Worm (Caenorhabditis elegans) whole organism, L4 larva: Measurements from ENCODE around the gene sahd-1.
A peak's percentile ranks its signal among the peaks of the same experiment; 100 is the strongest.

Experiments used
- R02D3.7 ChIP-seq: fragments of 150-350 bp; sonication (generic microtip); optimal IDR thresholded peaks from 3 replicates; lab custom pipeline; 2014; ENCODE audit warnings: missing biosample characterization, missing genetic modification characterization
- aha-1 ChIP-seq: fragments of 150-350 bp; peaks from one replicate; lab custom pipeline; 2014; ENCODE audit warnings: missing biosample characterization, missing genetic modification characterization
- aly-2 ChIP-seq: sonication (generic microtip); optimal IDR thresholded peaks from 2 replicates; lab custom pipeline; 2018; ENCODE audit warnings: missing biosample characterization, missing genetic modification characterization
- arid-1 ChIP-seq: fragments of 200-800 bp; sonication (Bioruptor generic); conservative IDR thresholded peaks from 2 replicates; pipeline ENCODE4 v1.3.6; 2022; ENCODE audit warnings: missing genetic modification reagents, missing genetic modification characterization, missing compliant biosample characterization
- attf-4 ChIP-seq: sonication (generic microtip); optimal IDR thresholded peaks from 3 replicates; lab custom pipeline; 2017; ENCODE audit warnings: missing biosample characterization, missing genetic modification characterization
- ceh-32 ChIP-seq: sonication (generic microtip); optimal IDR thresholded peaks from 2 replicates; lab custom pipeline; 2016; ENCODE audit warnings: mild to moderate bottlenecking, missing genetic modification characterization, missing compliant biosample characterization; ENCODE audit not compliant: poor library complexity
- ceh-82 ChIP-seq: sonication (generic microtip); optimal IDR thresholded peaks from 2 replicates; lab custom pipeline; 2017; ENCODE audit warnings: missing biosample characterization, missing genetic modification characterization
- ces-1 ChIP-seq: fragments of 150-350 bp; sonication (generic microtip); optimal IDR thresholded peaks from 4 replicates; lab custom pipeline; 2014; ENCODE audit warnings: missing biosample characterization, missing genetic modification reagents, missing genetic modification characterization
- cey-2 ChIP-seq: sonication (generic microtip); optimal IDR thresholded peaks from 3 replicates; lab custom pipeline; 2017; ENCODE audit warnings: missing genetic modification characterization, mild to moderate bottlenecking, missing compliant biosample characterization, antibody characterized with exemption, borderline replicate concordance; ENCODE audit not compliant: insufficient read depth
- ctbp-1 ChIP-seq: fragments of 200-800 bp; sonication (Bioruptor generic); IDR thresholded peaks from 2 replicates; pipeline ENCODE4 v1.3.6; 2022; ENCODE audit warnings: missing genetic modification reagents, missing genetic modification characterization, missing compliant biosample characterization
- daf-12 ChIP-seq: fragments of 150-350 bp; optimal IDR thresholded peaks from 2 replicates; lab custom pipeline; 2014; ENCODE audit warnings: missing biosample characterization, missing genetic modification reagents, missing genetic modification characterization
- daf-16 ChIP-seq, 3 experiments: sonication (generic microtip); optimal IDR thresholded peaks; 2 replicates each; lab custom pipeline; 2016 to 2017; ENCODE audit warnings: missing genetic modification characterization in 3 of 3, missing genetic modification reagents in 3 of 3, mild to moderate bottlenecking in 2 of 3, missing compliant biosample characterization in 2 of 3, missing biosample characterization in 1 of 3, moderate library complexity in 1 of 3
- daf-8 ChIP-seq: fragments of 200-800 bp; sonication (Bioruptor generic); IDR thresholded peaks from 2 replicates; pipeline ENCODE4 v1.3.6; 2022; ENCODE audit warnings: missing genetic modification characterization, missing compliant biosample characterization
- dmd-6 ChIP-seq: fragments of 200-800 bp; sonication (Bioruptor generic); IDR thresholded peaks from 2 replicates; pipeline ENCODE4 v1.3.6; 2022; ENCODE audit warnings: missing genetic modification reagents, missing genetic modification characterization, missing compliant biosample characterization
- dpl-1 ChIP-seq: fragments of 150-350 bp; optimal IDR thresholded peaks from 2 replicates; lab custom pipeline; 2014; ENCODE audit warnings: missing biosample characterization, missing genetic modification reagents, missing genetic modification characterization
- dve-1 ChIP-seq: sonication (generic microtip); optimal IDR thresholded peaks from 2 replicates; lab custom pipeline; 2017; ENCODE audit warnings: antibody characterized with exemption, mild to moderate bottlenecking, missing genetic modification characterization, missing compliant biosample characterization; ENCODE audit not compliant: insufficient read depth
- egl-27 ChIP-seq: sonication (generic microtip); optimal IDR thresholded peaks from 3 replicates; lab custom pipeline; 2017; ENCODE audit warnings: missing biosample characterization, missing genetic modification reagents, missing genetic modification characterization
- gei-8 ChIP-seq: fragments of 200-800 bp; sonication (Bioruptor generic); optimal IDR thresholded peaks from 2 replicates; lab custom pipeline; 2018; ENCODE audit warnings: mild to moderate bottlenecking, missing genetic modification characterization, missing compliant biosample characterization
- hif-1 ChIP-seq, 2 experiments: sonication (generic microtip); optimal IDR thresholded peaks; 2 replicates each; lab custom pipeline; 2016 to 2017; ENCODE audit warnings: missing compliant biosample characterization in 2 of 2, missing genetic modification characterization in 2 of 2, missing genetic modification reagents in 2 of 2, missing genotype in 2 of 2, mild to moderate bottlenecking in 1 of 2
- hlh-30 ChIP-seq: sonication (generic microtip); optimal IDR thresholded peaks from 2 replicates; lab custom pipeline; 2017; ENCODE audit warnings: antibody characterized with exemption, mild to moderate bottlenecking, missing genetic modification characterization, missing compliant biosample characterization; ENCODE audit not compliant: insufficient read depth
- hmg-1.1 ChIP-seq: fragments of 200-800 bp; sonication (Bioruptor generic); IDR thresholded peaks from 2 replicates; pipeline ENCODE4 v1.3.6; 2022; ENCODE audit warnings: missing genetic modification reagents, missing genetic modification characterization, missing compliant biosample characterization
- lim-7 ChIP-seq: fragments of 200-800 bp; sonication (Bioruptor generic); IDR thresholded peaks from 2 replicates; pipeline ENCODE4 v1.3.6; 2022; ENCODE audit warnings: missing genetic modification characterization, missing compliant biosample characterization
- lin-1 ChIP-seq: fragments of 200-800 bp; sonication (Bioruptor generic); IDR thresholded peaks from 2 replicates; pipeline ENCODE4 v1.3.6; 2022; ENCODE audit warnings: missing genetic modification reagents, missing genetic modification characterization, missing compliant biosample characterization
- lin-13 ChIP-seq: fragments of 150-350 bp; optimal IDR thresholded peaks from 2 replicates; lab custom pipeline; 2014; ENCODE audit warnings: missing biosample characterization, missing genetic modification reagents, missing genetic modification characterization
- lin-15B ChIP-seq: fragments of 150-350 bp; sonication (generic microtip); optimal IDR thresholded peaks from 3 replicates; lab custom pipeline; 2014; ENCODE audit warnings: missing biosample characterization, missing genetic modification characterization
- lin-29 ChIP-seq: fragments of 200-800 bp; sonication (Bioruptor generic); IDR thresholded peaks from 2 replicates; pipeline ENCODE4 v1.3.6; 2022; ENCODE audit warnings: missing genetic modification reagents, missing genetic modification characterization, missing compliant biosample characterization
- madf-5 ChIP-seq, 2 experiments: fragments of 200-800 bp; sonication (Bioruptor generic); IDR thresholded peaks; 2 replicates each; pipeline ENCODE4 v1.3.6; 2022; ENCODE audit warnings: missing compliant biosample characterization in 2 of 2, missing genetic modification characterization in 2 of 2
- mdl-1 ChIP-seq, 2 experiments: fragments of 150-350 bp in 1 of 2; sonication (generic microtip) in 1 of 2; optimal IDR thresholded peaks; 2 replicates each; lab custom pipeline; 2014 to 2017; ENCODE audit warnings: missing biosample characterization in 2 of 2, missing genetic modification characterization in 2 of 2
- nhr-111 ChIP-seq: fragments of 200-800 bp; sonication (Bioruptor generic); optimal IDR thresholded peaks from 2 replicates; lab custom pipeline; 2018; ENCODE audit warnings: mild to moderate bottlenecking, missing genetic modification characterization, missing compliant biosample characterization
- nhr-25 ChIP-seq: sonication (generic microtip); optimal IDR thresholded peaks from 2 replicates; lab custom pipeline; 2017; ENCODE audit warnings: missing genetic modification characterization, mild to moderate bottlenecking, missing compliant biosample characterization, antibody characterized with exemption, moderate library complexity, borderline replicate concordance; ENCODE audit not compliant: insufficient read depth
- nhr-48 ChIP-seq: sonication (generic microtip); optimal IDR thresholded peaks from 2 replicates; lab custom pipeline; 2016; ENCODE audit warnings: mild to moderate bottlenecking, missing genetic modification characterization, missing compliant biosample characterization
- nhr-6 ChIP-seq: fragments of 150-350 bp; optimal IDR thresholded peaks from 2 replicates; lab custom pipeline; 2014; ENCODE audit warnings: missing biosample characterization, missing genetic modification characterization
- pha-4 ChIP-seq, 2 experiments: fragments of 150-350 bp in 1 of 2; fragments of 200-800 bp in 1 of 2; sonication (Bioruptor generic) in 1 of 2; IDR thresholded peaks in 1 of 2; optimal IDR thresholded peaks in 1 of 2; 2 replicates each; pipeline versions ENCODE4 v1.3.6 to Lab custom; 2014 to 2022; ENCODE audit warnings: missing genetic modification characterization in 2 of 2, missing genetic modification reagents in 2 of 2, missing biosample characterization in 1 of 2, missing compliant biosample characterization in 1 of 2
- php-3 ChIP-seq: fragments of 200-800 bp; sonication (Bioruptor generic); IDR thresholded peaks from 2 replicates; pipeline ENCODE4 v1.3.6; 2022; ENCODE audit warnings: missing genetic modification reagents, missing genetic modification characterization, missing compliant biosample characterization
- pqm-1 ChIP-seq: sonication (generic microtip); optimal IDR thresholded peaks from 2 replicates; lab custom pipeline; 2017; ENCODE audit warnings: missing biosample characterization, missing genetic modification characterization
- rbr-2 ChIP-seq: sonication (generic microtip); optimal IDR thresholded peaks from 2 replicates; lab custom pipeline; 2016; ENCODE audit warnings: missing genotype, missing genetic modification characterization, missing compliant biosample characterization
- saeg-2 ChIP-seq: fragments of 200-800 bp; sonication (Bioruptor generic); IDR thresholded peaks from 2 replicates; pipeline ENCODE4 v1.3.6; 2022; ENCODE audit warnings: missing genetic modification reagents, missing genetic modification characterization, missing compliant biosample characterization
- sdz-12 ChIP-seq: fragments of 200-800 bp; sonication (Bioruptor generic); optimal IDR thresholded peaks from 2 replicates; lab custom pipeline; 2018; ENCODE audit warnings: mild to moderate bottlenecking, missing genetic modification characterization, missing compliant biosample characterization
- skn-1 ChIP-seq: fragments of 150-350 bp; optimal IDR thresholded peaks from 2 replicates; lab custom pipeline; 2014; ENCODE audit warnings: missing biosample characterization, missing genetic modification characterization
- snpc-4 ChIP-seq: fragments of 150-350 bp; optimal IDR thresholded peaks from 2 replicates; lab custom pipeline; 2014; ENCODE audit warnings: missing biosample characterization, missing genetic modification characterization
- spr-3 ChIP-seq: fragments of 200-800 bp; sonication (Bioruptor generic); optimal IDR thresholded peaks from 2 replicates; lab custom pipeline; 2018; ENCODE audit warnings: mild to moderate bottlenecking, missing genetic modification characterization, missing compliant biosample characterization
- unc-130 ChIP-seq: sonication (generic microtip); optimal IDR thresholded peaks from 2 replicates; lab custom pipeline; 2016; ENCODE audit warnings: missing genetic modification reagents, missing genetic modification characterization, missing compliant biosample characterization
- unc-39 ChIP-seq: sonication (generic microtip); optimal IDR thresholded peaks from 2 replicates; lab custom pipeline; 2017; ENCODE audit warnings: missing biosample characterization, missing genetic modification characterization
- unc-62 ChIP-seq, 3 experiments: fragments of 150-350 bp in 1 of 3; sonication (generic microtip); optimal IDR thresholded peaks in 2 of 3; peaks in 1 of 3; 1 replicate in 1 of 3; 2 replicates in 2 of 3; lab custom pipeline; 2014 to 2017; ENCODE audit warnings: missing biosample characterization in 3 of 3, missing genetic modification characterization in 3 of 3, missing genetic modification reagents in 3 of 3, missing genotype in 1 of 3
- zag-1 ChIP-seq: fragments of 150-350 bp; optimal IDR thresholded peaks from 2 replicates; lab custom pipeline; 2014; ENCODE audit warnings: missing biosample characterization, missing genetic modification characterization
- zip-11 ChIP-seq: fragments of 200-800 bp; sonication (Bioruptor generic); IDR thresholded peaks from 2 replicates; pipeline ENCODE4 v1.3.6; 2022; ENCODE audit warnings: missing genetic modification characterization, missing compliant biosample characterization
- zip-2 ChIP-seq: fragments of 150-350 bp; optimal IDR thresholded peaks from 2 replicates; lab custom pipeline; 2014; ENCODE audit warnings: missing biosample characterization, missing genetic modification characterization

Gene sahd-1

DNA sequence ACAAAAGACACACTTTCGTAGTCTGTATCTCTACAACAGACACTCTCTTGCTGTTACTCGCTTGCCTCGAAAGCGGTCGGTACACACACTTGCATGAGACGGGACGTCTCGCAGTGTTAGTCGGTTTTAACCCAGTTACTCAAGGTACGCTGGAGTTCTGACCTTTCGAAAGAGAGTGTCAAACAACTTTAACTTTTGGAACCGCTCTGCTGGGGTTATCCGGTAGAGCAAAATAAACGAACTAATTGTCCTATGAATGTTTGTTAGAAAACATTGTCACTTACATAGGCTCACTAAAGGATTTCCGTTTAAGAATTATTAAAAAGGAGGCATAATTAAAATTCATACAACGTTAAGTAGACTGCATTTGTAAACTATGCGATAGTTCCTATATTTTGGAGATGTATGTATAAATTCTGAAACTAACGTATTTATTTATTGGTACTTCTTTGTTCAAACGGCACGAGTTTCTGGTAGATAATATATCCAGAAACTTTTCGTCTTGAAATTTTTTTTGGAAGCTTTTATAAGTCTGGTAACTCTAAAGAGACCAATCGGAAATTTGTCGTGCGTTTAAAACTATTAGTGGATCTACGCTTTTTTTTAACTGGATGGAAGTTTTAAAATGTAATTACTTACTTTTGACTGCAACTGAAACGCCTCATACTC lies 28.9 kb upstream of the sahd-1 start (continued):
- TF ChIP-seq ces-1 (GFP tag; lab: Kevin White, UChicago) = peak; percentile 93
- TF ChIP-seq mdl-1 (tag; optimal IDR thresholded peaks at IDR 0.05; lab: Kevin White, UChicago) = peak; percentile 84 to 93
- TF ChIP-seq arid-1 = peak; percentile 96
- peak; percentile 100 for TF ChIP-seq aha-1 (tag; lab: Kevin White, UChicago)
- peak; percentile 67 for TF ChIP-seq pqm-1
- peak; percentile 44 for TF ChIP-seq R02D3.7
- TF ChIP-seq nhr-6 (tag; lab: Kevin White, UChicago) = peak; percentile 93
- TF ChIP-seq ceh-82 (tag; lab: Kevin White, UChicago) = no peak
- peak; percentile 98 for TF ChIP-seq rbr-2
- peak; percentile 92 for TF ChIP-seq lin-13 (GFP tag; lab: Kevin White, UChicago)
- 0 out of 2 replicates have a peak, but pooled peaks have one; percentile 7 for TF ChIP-seq zip-11 (GFP tag; lab: Robert Waterston, UW)
- TF ChIP-seq attf-4 (tag; lab: Kevin White, UChicago) = peak; percentile 63
- TF ChIP-seq saeg-2 (GFP tag; lab: Robert Waterston, UW) = peak; percentile 95
- peak; percentile 99 for TF ChIP-seq ctbp-1
- TF ChIP-seq php-3 (GFP tag; lab: Robert Waterston, UW) = peak; percentile 86
- TF ChIP-seq egl-27 = no peak
- peak in 1 of 2 experiments; percentile 33; a peak in 1 of 4 replicates for TF ChIP-seq madf-5 (GFP tag; IDR thresholded peaks at IDR 0.05; lab: Robert Waterston, UW)
- peak; percentile 34 for TF ChIP-seq unc-130 (GFP tag; lab: Kevin White, UChicago)
- no peak for TF ChIP-seq daf-12 (tag; lab: Kevin White, UChicago)
- TF ChIP-seq unc-39 (tag; lab: Kevin White, UChicago) = no peak
- TF ChIP-seq unc-62 (GFP tag; optimal IDR thresholded peaks at IDR 0.05 in 1 of 2; lab: Kevin White, UChicago) = peak in 1 of 2 experiments; percentile 100
- peak; percentile 94 for TF ChIP-seq unc-62 (tag; optimal IDR thresholded peaks at IDR 0.05; lab: Kevin White, UChicago)
- TF ChIP-seq hlh-30 = peak; percentile 94
- TF ChIP-seq snpc-4 = peak; percentile 99
- TF ChIP-seq hif-1 (tag; optimal IDR thresholded peaks at IDR 0.05; lab: Kevin White, UChicago) = peak; percentile 69 to 89
- TF ChIP-seq ceh-32 (tag; lab: Kevin White, UChicago) = peak; percentile 89
- TF ChIP-seq dmd-6 (GFP tag; lab: Robert Waterston, UW) = peak; percentile 98
- TF ChIP-seq spr-3 (GFP tag; lab: Kevin White, UChicago) = peak; percentile 99
- TF ChIP-seq aly-2 = peak; percentile 87
- peak; percentile 83 to 90 for TF ChIP-seq daf-16 (GFP tag; optimal IDR thresholded peaks at IDR 0.05; lab: Kevin White, UChicago)
- TF ChIP-seq daf-16 (tag; optimal IDR thresholded peaks at IDR 0.05; lab: Kevin White, UChicago) = peak; percentile 94
- peak; percentile 92 for TF ChIP-seq cey-2 (tag; lab: Kevin White, UChicago)
- TF ChIP-seq hmg-1.1 (GFP tag; lab: Robert Waterston, UW) = peak; percentile 99
- TF ChIP-seq dve-1 (tag; lab: Kevin White, UChicago) = peak; percentile 99
- TF ChIP-seq dpl-1 (GFP tag; lab: Kevin White, UChicago) = peak; percentile 85
- peak; percentile 95 for TF ChIP-seq gei-8 (GFP tag; lab: Kevin White, UChicago)
- TF ChIP-seq skn-1 (tag; lab: Kevin White, UChicago) = peak; percentile 69
- peak; percentile 97 for TF ChIP-seq nhr-25 (tag; lab: Kevin White, UChicago)
- peak; percentile 94 for TF ChIP-seq sdz-12 (GFP tag; lab: Kevin White, UChicago)
- TF ChIP-seq pha-4 (GFP tag; IDR thresholded peaks at IDR 0.05; lab: Robert Waterston, UW) = peak; percentile 96
- TF ChIP-seq pha-4 (tag; optimal IDR thresholded peaks at IDR 0.05; lab: Kevin White, UChicago) = peak; percentile 88
- peak; percentile 95 for TF ChIP-seq lin-1
- peak; percentile 95 for TF ChIP-seq nhr-48 (tag; lab: Kevin White, UChicago)
- peak; percentile 92 for TF ChIP-seq zip-2 (tag; lab: Kevin White, UChicago)
- peak; percentile 95 for TF ChIP-seq zag-1 (tag; lab: Kevin White, UChicago)
- TF ChIP-seq lin-15B (tag; lab: Kevin White, UChicago) = peak; percentile 65
- TF ChIP-seq lin-29 (GFP tag; lab: Robert Waterston, UW) = peak; percentile 91
- TF ChIP-seq daf-8 (GFP tag; lab: Robert Waterston, UW) = peak; percentile 84; the same call in 1 of the 2 replicates
- peak; percentile 78 for TF ChIP-seq lim-7 (GFP tag; lab: Robert Waterston, UW)
- TF ChIP-seq nhr-111 (GFP tag; lab: Kevin White, UChicago) = peak; percentile 97
